Worm (Caenorhabditis elegans) whole organism, L4 larva: ENCODE measurements around the gene tat-3.

Experiments used
- D1046.2 ChIP-seq: fragments of 200-800 bp; sonication (Bioruptor generic); IDR thresholded peaks from 2 replicates; pipeline ENCODE4 v1.3.6; 2022; ENCODE audit warnings: missing genetic modification characterization, missing compliant biosample characterization
- F26F4.8 ChIP-seq: fragments of 200-800 bp; sonication (Bioruptor generic); conservative IDR thresholded peaks from 2 replicates; pipeline ENCODE4 v1.3.6; 2022; ENCODE audit warnings: missing genetic modification characterization, missing compliant biosample characterization
- F44E2.7 ChIP-seq: fragments of 200-800 bp; sonication (Bioruptor generic); IDR thresholded peaks from 2 replicates; pipeline ENCODE4 v2.1.2; 2022; ENCODE audit warnings: missing genetic modification characterization, missing compliant biosample characterization
- Y48G9A.11 ChIP-seq: fragments of 200-800 bp; sonication (Bioruptor generic); IDR thresholded peaks from 2 replicates; pipeline ENCODE4 v1.3.6; 2022; ENCODE audit warnings: missing genetic modification reagents, missing genetic modification characterization, missing compliant biosample characterization
- aly-2 ChIP-seq: sonication (generic microtip); optimal IDR thresholded peaks from 2 replicates; lab custom pipeline; 2018; ENCODE audit warnings: missing biosample characterization, missing genetic modification characterization
- attf-4 ChIP-seq: sonication (generic microtip); optimal IDR thresholded peaks from 3 replicates; lab custom pipeline; 2017; ENCODE audit warnings: missing biosample characterization, missing genetic modification characterization
- ceh-20 ChIP-seq: fragments of 200-800 bp; sonication (Bioruptor generic); IDR thresholded peaks from 2 replicates; pipeline ENCODE4 v1.3.6; 2022; ENCODE audit warnings: missing genetic modification reagents, missing genetic modification characterization, missing compliant biosample characterization
- ceh-44 ChIP-seq: fragments of 200-800 bp; sonication (Bioruptor generic); IDR thresholded peaks from 2 replicates; pipeline ENCODE4 v1.3.6; 2022; ENCODE audit warnings: missing genetic modification reagents, missing genetic modification characterization, missing compliant biosample characterization
- ceh-62 ChIP-seq: sonication (generic microtip); optimal IDR thresholded peaks from 2 replicates; lab custom pipeline; 2017; ENCODE audit warnings: missing biosample characterization, missing genetic modification characterization
- daf-12 ChIP-seq: fragments of 150-350 bp; optimal IDR thresholded peaks from 2 replicates; lab custom pipeline; 2014; ENCODE audit warnings: missing biosample characterization, missing genetic modification reagents, missing genetic modification characterization
- daf-19 ChIP-seq: fragments of 200-800 bp; sonication (Bioruptor generic); conservative IDR thresholded peaks from 2 replicates; pipeline ENCODE4 v1.3.6; 2022; ENCODE audit warnings: missing genetic modification characterization, missing compliant biosample characterization
- daf-8 ChIP-seq: fragments of 200-800 bp; sonication (Bioruptor generic); IDR thresholded peaks from 2 replicates; pipeline ENCODE4 v1.3.6; 2022; ENCODE audit warnings: missing genetic modification characterization, missing compliant biosample characterization
- egl-43 ChIP-seq: fragments of 200-800 bp; sonication (Bioruptor generic); IDR thresholded peaks from 2 replicates; pipeline ENCODE4 v1.3.6; 2022; ENCODE audit warnings: missing genetic modification reagents, missing genetic modification characterization, missing compliant biosample characterization
- fkh-10 ChIP-seq: fragments of 150-350 bp; optimal IDR thresholded peaks from 2 replicates; lab custom pipeline; 2014; ENCODE audit warnings: missing biosample characterization, missing genetic modification reagents, missing genetic modification characterization
- hlh-30 ChIP-seq: sonication (generic microtip); optimal IDR thresholded peaks from 2 replicates; lab custom pipeline; 2017; ENCODE audit warnings: antibody characterized with exemption, mild to moderate bottlenecking, missing genetic modification characterization, missing compliant biosample characterization; ENCODE audit not compliant: insufficient read depth
- lin-38 ChIP-seq: fragments of 200-800 bp; sonication (Bioruptor generic); IDR thresholded peaks from 2 replicates; pipeline ENCODE4 v1.3.6; 2022; ENCODE audit warnings: missing genetic modification reagents, missing genetic modification characterization, missing compliant biosample characterization
- lsy-2 ChIP-seq, 2 experiments: fragments of 150-350 bp in 1 of 2; sonication (generic microtip) in 1 of 2; optimal IDR thresholded peaks; 2 replicates each; lab custom pipeline; 2014 to 2017; ENCODE audit warnings: missing biosample characterization in 2 of 2, missing genetic modification characterization in 2 of 2
- madf-9 ChIP-seq: fragments of 200-800 bp; sonication (Bioruptor generic); conservative IDR thresholded peaks from 2 replicates; pipeline ENCODE4 v1.3.6; 2022; ENCODE audit warnings: missing genetic modification reagents, missing genetic modification characterization, missing compliant biosample characterization
- mdl-1 ChIP-seq, 2 experiments: fragments of 150-350 bp in 1 of 2; sonication (generic microtip) in 1 of 2; optimal IDR thresholded peaks; 2 replicates each; lab custom pipeline; 2014 to 2017; ENCODE audit warnings: missing biosample characterization in 2 of 2, missing genetic modification characterization in 2 of 2
- mdt-29 ChIP-seq: fragments of 200-800 bp; sonication (Bioruptor generic); IDR thresholded peaks from 2 replicates; pipeline ENCODE4 v1.3.6; 2022; ENCODE audit warnings: missing genetic modification reagents, missing genetic modification characterization, missing compliant biosample characterization
- mes-2 ChIP-seq: sonication (generic microtip); optimal IDR thresholded peaks from 2 replicates; lab custom pipeline; 2016; ENCODE audit warnings: missing genotype, mild to moderate bottlenecking, missing genetic modification characterization, missing compliant biosample characterization; ENCODE audit not compliant: poor library complexity, severe bottlenecking
- nhr-10 ChIP-seq: fragments of 150-350 bp; optimal IDR thresholded peaks from 2 replicates; lab custom pipeline; 2014; ENCODE audit warnings: missing biosample characterization, missing genetic modification characterization
- nhr-28 ChIP-seq: fragments of 150-350 bp; optimal IDR thresholded peaks from 2 replicates; lab custom pipeline; 2014; ENCODE audit warnings: missing biosample characterization, missing genetic modification characterization
- nhr-77 ChIP-seq: fragments of 150-350 bp; optimal IDR thresholded peaks from 2 replicates; lab custom pipeline; 2014; ENCODE audit warnings: missing biosample characterization, missing genetic modification characterization
- php-3 ChIP-seq: fragments of 200-800 bp; sonication (Bioruptor generic); IDR thresholded peaks from 2 replicates; pipeline ENCODE4 v1.3.6; 2022; ENCODE audit warnings: missing genetic modification reagents, missing genetic modification characterization, missing compliant biosample characterization
- pqm-1 ChIP-seq: sonication (generic microtip); optimal IDR thresholded peaks from 2 replicates; lab custom pipeline; 2017; ENCODE audit warnings: missing biosample characterization, missing genetic modification characterization
- rbr-2 ChIP-seq: sonication (generic microtip); optimal IDR thresholded peaks from 2 replicates; lab custom pipeline; 2016; ENCODE audit warnings: missing genotype, missing genetic modification characterization, missing compliant biosample characterization
- saeg-2 ChIP-seq: fragments of 200-800 bp; sonication (Bioruptor generic); IDR thresholded peaks from 2 replicates; pipeline ENCODE4 v1.3.6; 2022; ENCODE audit warnings: missing genetic modification reagents, missing genetic modification characterization, missing compliant biosample characterization
- set-16 ChIP-seq: fragments of 200-800 bp; sonication (Bioruptor generic); IDR thresholded peaks from 2 replicates; pipeline ENCODE4 v1.3.6; 2022; ENCODE audit warnings: missing genetic modification reagents, missing genetic modification characterization, missing compliant biosample characterization
- snpc-1.2 ChIP-seq: fragments of 200-800 bp; sonication (Bioruptor generic); IDR thresholded peaks from 2 replicates; pipeline ENCODE4 v1.3.6; 2022; ENCODE audit warnings: missing genetic modification reagents, missing genetic modification characterization, missing compliant biosample characterization
- snpc-4 ChIP-seq: fragments of 150-350 bp; optimal IDR thresholded peaks from 2 replicates; lab custom pipeline; 2014; ENCODE audit warnings: missing biosample characterization, missing genetic modification characterization
- tra-1 ChIP-seq: fragments of 200-800 bp; sonication (Bioruptor generic); IDR thresholded peaks from 2 replicates; pipeline ENCODE4 v1.3.6; 2022; ENCODE audit warnings: missing genetic modification reagents, missing genetic modification characterization, missing compliant biosample characterization
- unc-39 ChIP-seq: sonication (generic microtip); optimal IDR thresholded peaks from 2 replicates; lab custom pipeline; 2017; ENCODE audit warnings: missing biosample characterization, missing genetic modification characterization
- vab-7 ChIP-seq: fragments of 200-800 bp; sonication (Bioruptor generic); IDR thresholded peaks from 2 replicates; pipeline ENCODE4 v1.3.6; 2022; ENCODE audit warnings: missing genetic modification reagents, missing genetic modification characterization, missing compliant biosample characterization
- zag-1 ChIP-seq: fragments of 150-350 bp; optimal IDR thresholded peaks from 2 replicates; lab custom pipeline; 2014; ENCODE audit warnings: missing biosample characterization, missing genetic modification characterization
- zip-2 ChIP-seq: fragments of 150-350 bp; optimal IDR thresholded peaks from 2 replicates; lab custom pipeline; 2014; ENCODE audit warnings: missing biosample characterization, missing genetic modification characterization

The tat-3 gene

DNA sequence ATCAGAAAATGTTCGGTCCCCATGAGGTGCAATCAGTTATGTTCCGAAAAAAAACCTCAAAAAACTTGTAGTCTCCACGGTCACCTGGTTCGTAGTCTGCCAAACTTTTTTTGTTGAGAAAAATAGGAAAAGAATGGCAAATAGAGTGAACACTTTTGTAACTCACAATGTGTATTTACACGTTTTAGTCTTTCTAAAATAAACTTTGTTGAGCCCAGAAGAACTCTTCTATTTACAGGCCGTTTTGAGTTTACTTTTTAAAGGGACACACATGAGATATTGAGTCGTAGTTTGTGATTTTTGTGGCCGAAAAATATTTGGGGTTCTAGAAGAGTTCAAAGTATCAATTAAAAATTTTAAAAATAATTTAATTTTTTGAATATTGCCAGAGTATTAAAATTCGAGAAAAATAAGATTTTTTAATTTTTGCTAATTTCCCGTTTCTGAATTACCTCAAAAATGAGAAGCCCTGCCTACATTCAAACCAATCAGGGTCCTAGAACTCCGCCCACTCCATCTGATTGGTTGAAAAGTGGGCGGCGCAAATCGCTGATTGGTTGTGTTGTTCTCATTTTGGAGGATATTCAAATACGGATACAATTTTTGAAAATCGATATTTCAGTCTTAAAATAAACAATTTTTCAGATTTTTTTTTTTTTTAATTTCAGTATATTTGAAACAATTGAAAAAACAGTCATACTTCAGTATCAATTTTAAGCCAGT lies 4.2 kb upstream of the tat-3 start:
- TF ChIP-seq rbr-2 (tag; lab: Kevin White, UChicago), result no peak
- TF ChIP-seq tra-1, result no peak
- peak; percentile 46 for TF ChIP-seq nhr-28

DNA sequence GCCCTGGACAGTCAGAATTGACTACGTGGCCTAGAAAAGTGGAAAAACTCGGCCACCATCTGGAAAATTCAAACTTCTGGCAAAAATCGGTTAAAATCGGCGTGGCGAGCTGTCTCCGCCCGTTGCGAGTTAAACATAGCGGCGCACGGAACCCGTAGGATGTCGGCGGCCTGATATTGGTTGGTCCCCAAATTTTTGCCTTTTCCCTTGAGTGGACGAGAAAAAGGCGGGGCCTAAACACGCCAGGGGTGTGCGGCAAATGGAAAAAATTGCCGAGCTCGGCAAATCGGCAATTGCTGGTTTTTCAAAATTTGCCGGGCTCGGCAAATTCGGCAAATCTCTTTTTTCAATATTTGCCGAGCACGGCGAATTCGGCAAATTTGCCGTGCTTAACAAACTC lies 2.8 kb upstream of the tat-3 start:
- TF ChIP-seq lin-38 (GFP tag; lab: Robert Waterston, UW) (peak; percentile 48), mdl-1 (tag; optimal IDR thresholded peaks at IDR 0.05; lab: Kevin White, UChicago) (no peak), ceh-44 (GFP tag; lab: Robert Waterston, UW) (0 out of 2 replicates have a peak, but pooled peaks have one; percentile 18), aly-2 (tag; lab: Kevin White, UChicago) (no peak), F26F4.8 (0 out of 2 replicates have a peak, but pooled peaks have one; percentile 17), snpc-1.2 (peak; percentile 64; the same call in 1 of the 2 replicates), lsy-2 (tag; optimal IDR thresholded peaks at IDR 0.05; lab: Kevin White, UChicago) (no peak), attf-4 (tag; lab: Kevin White, UChicago) (no peak), nhr-77 (tag; lab: Kevin White, UChicago) (no peak), D1046.2 (GFP tag; lab: Robert Waterston, UW) (peak; percentile 37; the same call in 1 of the 2 replicates), saeg-2 (GFP tag; lab: Robert Waterston, UW) (no peak), unc-39 (tag; lab: Kevin White, UChicago) (no peak), egl-43 (0 out of 2 replicates have a peak, but pooled peaks have one; percentile 17), hlh-30 (no peak), daf-19 (GFP tag; lab: Robert Waterston, UW) (no peak), daf-8 (no peak), mdt-29 (GFP tag; lab: Robert Waterston, UW) (peak; percentile 59; the same call in 1 of the 2 replicates), madf-9 (GFP tag; lab: Robert Waterston, UW) (0 out of 2 replicates have a peak, but pooled peaks have one; percentile 29), zip-2 (tag; lab: Kevin White, UChicago) (no peak), Y48G9A.11 (peak; percentile 50; the same call in 1 of the 2 replicates), php-3 (GFP tag; lab: Robert Waterston, UW) (0 out of 2 replicates have a peak, but pooled peaks have one; percentile 34), pqm-1 (tag; lab: Kevin White, UChicago) (no peak), vab-7 (GFP tag; lab: Robert Waterston, UW) (peak; percentile 40; the same call in 1 of the 2 replicates), zag-1 (tag; lab: Kevin White, UChicago) (no peak), ceh-62 (tag; lab: Kevin White, UChicago) (no peak), snpc-4 (tag; lab: Kevin White, UChicago) (no peak), set-16 (GFP tag; lab: Robert Waterston, UW) (0 out of 2 replicates have a peak, but pooled peaks have one; percentile 20)

DNA sequence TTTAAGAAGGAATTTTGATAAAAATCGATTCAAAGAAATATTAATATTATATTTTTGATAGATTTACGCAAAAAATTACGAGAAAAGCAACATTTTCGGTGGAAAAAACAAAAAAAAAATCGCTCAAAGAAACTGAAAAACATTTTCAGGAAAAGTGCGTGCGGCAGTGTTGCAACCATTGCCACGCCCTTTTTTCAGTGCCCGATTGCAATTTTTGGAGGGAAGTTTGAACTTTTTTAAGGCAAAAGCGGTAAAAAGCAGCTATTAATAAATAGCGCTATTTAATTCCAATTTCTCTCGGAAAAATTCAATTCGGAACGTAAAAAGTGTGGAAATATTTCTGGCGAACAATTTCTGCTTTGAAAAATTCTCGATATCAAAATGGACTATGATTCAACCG lies 9.4 kb downstream of the tat-3 start:
- no peak for TF ChIP-seq daf-12 (tag; lab: Kevin White, UChicago)
- no peak for TF ChIP-seq nhr-10
- TF ChIP-seq zag-1 (tag; lab: Kevin White, UChicago), result no peak
- TF ChIP-seq ceh-20 (GFP tag; lab: Robert Waterston, UW), result no peak
- no peak for TF ChIP-seq fkh-10 (GFP tag; lab: Kevin White, UChicago)
- no peak for TF ChIP-seq F44E2.7 (GFP tag; lab: Robert Waterston, UW)
- TF ChIP-seq mes-2, result peak; percentile 48
- TF ChIP-seq daf-19 (GFP tag; lab: Robert Waterston, UW), result no peak
- no peak for TF ChIP-seq php-3 (GFP tag; lab: Robert Waterston, UW)
